Worm (Caenorhabditis elegans) whole organism, young adult: Measurements from ENCODE around the gene K02C4.5.

Source experiments
- B0261.1 ChIP-seq: sonication (generic microtip); optimal IDR thresholded peaks from 2 replicates; lab custom pipeline; 2016; ENCODE audit warnings: mild to moderate bottlenecking, missing genetic modification characterization, moderate library complexity, missing compliant biosample characterization
- C06A6.2 ChIP-seq: fragments of 200-800 bp; sonication (Bioruptor generic); conservative IDR thresholded peaks from 2 replicates; pipeline ENCODE4 v1.3.6; 2022; ENCODE audit warnings: missing genetic modification characterization, missing compliant biosample characterization
- F33H1.4 ChIP-seq: fragments of 200-800 bp; sonication (Bioruptor generic); IDR thresholded peaks from 2 replicates; pipeline ENCODE4 v1.3.6; 2022; ENCODE audit warnings: missing genetic modification reagents, missing genetic modification characterization, missing compliant biosample characterization
- F37B4.10 ChIP-seq: fragments of 200-800 bp; sonication (Bioruptor generic); IDR thresholded peaks from 2 replicates; pipeline ENCODE4 v1.3.6; 2022; ENCODE audit warnings: missing genetic modification characterization, missing compliant biosample characterization
- F55B11.4 ChIP-seq: sonication (generic microtip); optimal IDR thresholded peaks from 2 replicates; lab custom pipeline; 2016; ENCODE audit warnings: missing compliant biosample characterization, missing genetic modification characterization, borderline replicate concordance; ENCODE audit not compliant: insufficient read depth
- aptf-3 ChIP-seq: fragments of 200-800 bp; sonication (Bioruptor generic); IDR thresholded peaks from 2 replicates; pipeline ENCODE4 v1.3.6; 2022; ENCODE audit warnings: missing genetic modification characterization, missing compliant biosample characterization
- athp-1 ChIP-seq: sonication (generic microtip); optimal IDR thresholded peaks from 2 replicates; lab custom pipeline; 2017; ENCODE audit warnings: mild to moderate bottlenecking, missing genetic modification characterization, missing compliant biosample characterization
- attf-3 ChIP-seq: fragments of 200-800 bp; sonication (Bioruptor generic); conservative IDR thresholded peaks from 2 replicates; pipeline ENCODE4 v1.3.6; 2022; ENCODE audit warnings: missing genetic modification reagents, missing genetic modification characterization, missing compliant biosample characterization
- attf-5 ChIP-seq: fragments of 200-800 bp; sonication (Bioruptor generic); optimal IDR thresholded peaks from 2 replicates; lab custom pipeline; 2018; ENCODE audit warnings: mild to moderate bottlenecking, missing genetic modification characterization, missing compliant biosample characterization
- attf-6 ChIP-seq: fragments of 200-800 bp; sonication (Bioruptor generic); IDR thresholded peaks from 2 replicates; pipeline ENCODE4 v1.3.6; 2022; ENCODE audit warnings: missing genetic modification reagents, missing genetic modification characterization, missing compliant biosample characterization
- ccch-3 ChIP-seq: fragments of 200-800 bp; sonication (Bioruptor generic); optimal IDR thresholded peaks from 2 replicates; lab custom pipeline; 2018; ENCODE audit warnings: mild to moderate bottlenecking, missing genetic modification characterization, missing compliant biosample characterization
- cebp-1 ChIP-seq, 2 experiments: fragments of 200-800 bp in 1 of 2; sonication (Bioruptor generic) in 1 of 2; sonication (generic microtip) in 1 of 2; IDR thresholded peaks in 1 of 2; optimal IDR thresholded peaks in 1 of 2; 2 replicates each; pipeline versions ENCODE4 v1.3.6 to Lab custom; 2017 to 2022; ENCODE audit warnings: missing compliant biosample characterization in 2 of 2, missing genetic modification characterization in 2 of 2, mild to moderate bottlenecking in 1 of 2, missing genetic modification reagents in 1 of 2, moderate library complexity in 1 of 2
- cebp-2 ChIP-seq: fragments of 200-800 bp; sonication (Bioruptor generic); IDR thresholded peaks from 2 replicates; pipeline ENCODE4 v1.3.6; 2022; ENCODE audit warnings: missing genetic modification characterization, missing compliant biosample characterization
- ceh-58 ChIP-seq: fragments of 200-800 bp; sonication (Bioruptor generic); IDR thresholded peaks from 2 replicates; pipeline ENCODE4 v1.3.6; 2022; ENCODE audit warnings: missing genetic modification characterization, missing compliant biosample characterization
- ceh-79 ChIP-seq: sonication (generic microtip); optimal IDR thresholded peaks from 2 replicates; lab custom pipeline; 2017; ENCODE audit warnings: mild to moderate bottlenecking, missing genetic modification characterization, missing compliant biosample characterization
- efl-1 ChIP-seq: fragments of 150-350 bp; optimal IDR thresholded peaks from 2 replicates; lab custom pipeline; 2014; ENCODE audit warnings: missing biosample characterization, missing genetic modification reagents, missing genetic modification characterization
- egl-44 ChIP-seq: fragments of 200-800 bp; sonication (Bioruptor generic); IDR thresholded peaks from 2 replicates; pipeline ENCODE4 v1.3.6; 2022; ENCODE audit warnings: missing genetic modification reagents, missing genetic modification characterization, missing compliant biosample characterization
- egrh-3 ChIP-seq: fragments of 200-800 bp; sonication (Bioruptor generic); IDR thresholded peaks from 2 replicates; pipeline ENCODE4 v1.3.6; 2022; ENCODE audit warnings: missing genetic modification reagents, missing genetic modification characterization, missing compliant biosample characterization
- ekl-4 ChIP-seq: fragments of 200-800 bp; sonication (Bioruptor generic); IDR thresholded peaks from 2 replicates; pipeline ENCODE4 v1.3.6; 2022; ENCODE audit warnings: missing genetic modification reagents, missing genetic modification characterization, missing compliant biosample characterization
- fkh-3 ChIP-seq: sonication (generic microtip); optimal IDR thresholded peaks from 2 replicates; lab custom pipeline; 2016; ENCODE audit warnings: mild to moderate bottlenecking, missing genetic modification characterization, missing compliant biosample characterization
- him-1 ChIP-seq: sonication (generic microtip); optimal IDR thresholded peaks from 2 replicates; lab custom pipeline; 2016; ENCODE audit warnings: missing genotype, missing genetic modification reagents, missing genetic modification characterization, missing compliant biosample characterization
- lag-1 ChIP-seq: fragments of 200-800 bp; sonication (Bioruptor generic); IDR thresholded peaks from 2 replicates; pipeline ENCODE4 v1.3.6; 2022; ENCODE audit warnings: missing genetic modification reagents, missing genetic modification characterization, missing compliant biosample characterization
- lin-54 ChIP-seq: fragments of 200-800 bp; sonication (Bioruptor generic); optimal IDR thresholded peaks from 2 replicates; lab custom pipeline; 2018; ENCODE audit warnings: mild to moderate bottlenecking, missing genetic modification characterization, missing compliant biosample characterization
- madf-6 ChIP-seq: fragments of 200-800 bp; sonication (Bioruptor generic); IDR thresholded peaks from 2 replicates; pipeline ENCODE4 v1.3.6; 2022; ENCODE audit warnings: missing genetic modification reagents, missing genetic modification characterization, missing compliant biosample characterization
- mxl-1 ChIP-seq: sonication (generic microtip); optimal IDR thresholded peaks from 2 replicates; lab custom pipeline; 2016; ENCODE audit warnings: missing genetic modification characterization, missing compliant biosample characterization
- nhr-90 ChIP-seq: sonication (generic microtip); optimal IDR thresholded peaks from 2 replicates; lab custom pipeline; 2016; ENCODE audit warnings: missing genotype, mild to moderate bottlenecking, missing genetic modification characterization, missing compliant biosample characterization
- pbrm-1 ChIP-seq: fragments of 200-800 bp; sonication (Bioruptor generic); IDR thresholded peaks from 2 replicates; pipeline ENCODE4 v1.3.6; 2022; ENCODE audit warnings: missing genetic modification reagents, missing genetic modification characterization, missing compliant biosample characterization
- rcor-1 ChIP-seq: fragments of 200-800 bp; sonication (Bioruptor generic); IDR thresholded peaks from 2 replicates; pipeline ENCODE4 v1.3.6; 2022; ENCODE audit warnings: missing genetic modification reagents, missing genetic modification characterization, missing compliant biosample characterization
- rpc-1 ChIP-seq, 2 experiments: fragments of 150-350 bp in 1 of 2; sonication (generic microtip) in 1 of 2; optimal IDR thresholded peaks; 2 replicates each; lab custom pipeline; 2014 to 2018; ENCODE audit warnings: missing biosample characterization in 1 of 2, missing genetic modification characterization in 1 of 2, missing genetic modification reagents in 1 of 2, missing genotype in 1 of 2
- snpc-4 ChIP-seq, 5 experiments: fragments of 150-350 bp in 1 of 5; sonication (generic microtip) in 4 of 5; optimal IDR thresholded peaks; 2 replicates each; lab custom pipeline; 2014 to 2018; ENCODE audit warnings: missing genetic modification characterization in 5 of 5, missing biosample characterization in 3 of 5, antibody characterized with exemption in 2 of 5, mild to moderate bottlenecking in 2 of 5, missing compliant biosample characterization in 2 of 5, missing genotype in 2 of 5, moderate library complexity in 2 of 5, missing genetic modification reagents in 1 of 5
- sptf-2 ChIP-seq: fragments of 200-800 bp; sonication (Bioruptor generic); optimal IDR thresholded peaks from 2 replicates; lab custom pipeline; 2018; ENCODE audit warnings: mild to moderate bottlenecking, missing genetic modification characterization, missing compliant biosample characterization
- tbp1 ChIP-seq: fragments of 200-800 bp; sonication (Bioruptor generic); optimal IDR thresholded peaks from 2 replicates; lab custom pipeline; 2018; ENCODE audit warnings: mild to moderate bottlenecking, missing genetic modification characterization, missing compliant biosample characterization
- tbx-9 ChIP-seq: sonication (generic microtip); optimal IDR thresholded peaks from 2 replicates; lab custom pipeline; 2016; ENCODE audit warnings: borderline replicate concordance, missing genetic modification characterization, inconsistent platforms, missing compliant biosample characterization
- zfh-2 ChIP-seq: fragments of 200-800 bp; sonication (Bioruptor generic); conservative IDR thresholded peaks from 2 replicates; pipeline ENCODE4 v1.3.6; 2022; ENCODE audit warnings: missing genetic modification reagents, missing genetic modification characterization, missing compliant biosample characterization
- ztf-26 ChIP-seq: sonication (generic microtip); optimal IDR thresholded peaks from 2 replicates; lab custom pipeline; 2017; ENCODE audit warnings: missing genetic modification characterization, missing compliant biosample characterization

Gene K02C4.5

ce11 chrII:8091528-8091927 lies 13.3 kb downstream of the K02C4.5 start (continued):
- TF ChIP-seq fkh-3, result no peak

ce11 chrII:8092537-8092936 lies 14.3 kb downstream of the K02C4.5 start, which contains the start of gene ltd-1:
Gene ltd-1, minus strand, starts transcription at chrII:8092754.
- TF ChIP-seq tbp1 (GFP tag; lab: Kevin White, UChicago) (no peak), egrh-3 (GFP tag; lab: Robert Waterston, UW) (no peak), C06A6.2 (no peak), mxl-1 (no peak), him-1 (no peak), F55B11.4 (tag; lab: Kevin White, UChicago) (no peak), attf-6 (GFP tag; lab: Robert Waterston, UW) (no peak), efl-1 (GFP tag; lab: Kevin White, UChicago) (no peak), lin-54 (no peak), athp-1 (no peak), ceh-79 (tag; lab: Kevin White, UChicago) (no peak), pbrm-1 (GFP tag; lab: Robert Waterston, UW) (no peak), cebp-2 (GFP tag; lab: Robert Waterston, UW) (no peak), F37B4.10 (GFP tag; lab: Robert Waterston, UW) (no peak)
- TF ChIP-seq, all 124 proteins: peak for 0

DNA sequence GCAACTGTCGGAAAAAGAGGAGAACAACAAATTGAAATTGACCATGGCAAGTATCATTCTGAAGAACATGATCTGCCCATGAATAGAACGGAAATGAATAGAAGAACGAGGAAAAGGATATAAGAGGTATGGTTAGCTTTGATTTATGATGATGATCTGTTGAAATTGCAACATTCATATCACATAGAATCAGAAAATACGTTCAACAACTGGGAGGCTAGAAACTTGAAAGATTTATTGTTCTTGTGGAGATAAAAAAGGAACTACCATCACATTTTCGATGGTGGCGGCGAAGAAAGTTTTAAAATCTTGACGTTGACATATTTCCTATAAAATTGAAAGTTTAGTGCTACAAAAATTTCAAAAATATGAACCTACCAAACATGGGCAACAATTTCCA lies 15.0 kb downstream of the K02C4.5 start:
- no peak for TF ChIP-seq mxl-1
- TF ChIP-seq egl-44 (GFP tag; lab: Robert Waterston, UW), result no peak
- TF ChIP-seq ccch-3 (GFP tag; lab: Kevin White, UChicago), result no peak
- no peak for TF ChIP-seq tbx-9 (tag; lab: Kevin White, UChicago)
- TF ChIP-seq egrh-3 (GFP tag; lab: Robert Waterston, UW), result no peak
- TF ChIP-seq ekl-4 (GFP tag; lab: Robert Waterston, UW), result no peak
- no peak for TF ChIP-seq attf-5

- TF ChIP-seq F33H1.4 (GFP tag; lab: Robert Waterston, UW) (no peak), efl-1 (GFP tag; lab: Kevin White, UChicago) (no peak), ceh-58 (GFP tag; lab: Robert Waterston, UW) (no peak), rpc-1 (optimal IDR thresholded peaks at IDR 0.05; lab: Kevin White, UChicago) (no peak), rpc-1 (tag; optimal IDR thresholded peaks at IDR 0.05; lab: Kevin White, UChicago) (no peak), sptf-2 (GFP tag; lab: Kevin White, UChicago) (no peak), aptf-3 (GFP tag; lab: Robert Waterston, UW) (no peak), zfh-2 (no peak), B0261.1 (tag; lab: Kevin White, UChicago) (no peak), him-1 (no peak), madf-6 (GFP tag; lab: Robert Waterston, UW) (no peak), rcor-1 (GFP tag; lab: Robert Waterston, UW) (no peak), lag-1 (GFP tag; lab: Robert Waterston, UW) (no peak), ztf-26 (tag; lab: Kevin White, UChicago) (no peak), cebp-1 (GFP tag; IDR thresholded peaks at IDR 0.05; lab: Robert Waterston, UW) (no peak), cebp-1 (tag; optimal IDR thresholded peaks at IDR 0.05; lab: Kevin White, UChicago) (no peak), nhr-90 (tag; lab: Kevin White, UChicago) (no peak), attf-3 (GFP tag; lab: Robert Waterston, UW) (no peak), snpc-4 (GFP tag; optimal IDR thresholded peaks at IDR 0.05; lab: Kevin White, UChicago) (no peak), snpc-4 (tag; optimal IDR thresholded peaks at IDR 0.05; lab: Kevin White, UChicago) (no peak)
Measured at ce11 chrII:8093914-8094313, 15.7 kb downstream of the K02C4.5 start.
